Fruit fly (Drosophila melanogaster): ENCODE results near the gene Mur82C.

dm6 chr3R:4553534-4553933, 12.4 kb downstream of the Mur82C start:
- TF ChIP-seq CG8478 (optimal IDR thresholded peaks at IDR 0.05), result no peak
- TF ChIP-seq pan (optimal IDR thresholded peaks at IDR 0.05), result no peak
- TF ChIP-seq EcR (GFP tag; optimal IDR thresholded peaks at IDR 0.05), result no peak
- TF ChIP-seq psq (optimal IDR thresholded peaks at IDR 0.05), result no peak
- TF ChIP-seq usp (GFP tag; optimal IDR thresholded peaks at IDR 0.05), result no peak
- no peak for TF ChIP-seq Dll (optimal IDR thresholded peaks at IDR 0.05)
